Fruit fly (Drosophila melanogaster): ENCODE data around the gene CG17202.
"Not testable (repeated sequence)": the region's sequence is repeated elsewhere in the genome, so short reads cannot be mapped to it uniquely, and the experiment has no call there.

CG17202 gene

DNA sequence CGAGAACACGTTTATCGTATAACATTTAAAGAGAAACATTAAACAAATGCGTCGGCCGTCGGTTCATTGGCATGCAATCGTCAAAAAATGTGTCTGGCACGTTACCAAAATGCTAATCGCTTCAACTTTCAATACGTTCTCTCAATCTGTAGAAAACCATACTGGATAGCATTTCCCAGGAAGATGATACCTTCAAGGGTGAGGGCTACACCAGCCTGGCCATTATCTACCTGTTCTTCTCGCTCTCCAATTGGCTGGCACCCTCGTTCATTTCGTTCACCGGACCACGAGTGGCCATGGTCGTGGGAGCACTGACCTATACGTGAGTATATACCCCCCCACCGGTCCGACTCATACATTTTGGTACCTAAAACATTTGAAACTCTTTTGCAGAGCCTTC, 31.9 kb downstream of the CG17202 start:
- no peak for TF ChIP-seq Vsx2 (GFP tag; optimal IDR thresholded peaks at IDR 0.05; ENCODE audit: partially characterized antibody)
- no peak for TF ChIP-seq psq (GFP tag; optimal IDR thresholded peaks at IDR 0.05)

DNA sequence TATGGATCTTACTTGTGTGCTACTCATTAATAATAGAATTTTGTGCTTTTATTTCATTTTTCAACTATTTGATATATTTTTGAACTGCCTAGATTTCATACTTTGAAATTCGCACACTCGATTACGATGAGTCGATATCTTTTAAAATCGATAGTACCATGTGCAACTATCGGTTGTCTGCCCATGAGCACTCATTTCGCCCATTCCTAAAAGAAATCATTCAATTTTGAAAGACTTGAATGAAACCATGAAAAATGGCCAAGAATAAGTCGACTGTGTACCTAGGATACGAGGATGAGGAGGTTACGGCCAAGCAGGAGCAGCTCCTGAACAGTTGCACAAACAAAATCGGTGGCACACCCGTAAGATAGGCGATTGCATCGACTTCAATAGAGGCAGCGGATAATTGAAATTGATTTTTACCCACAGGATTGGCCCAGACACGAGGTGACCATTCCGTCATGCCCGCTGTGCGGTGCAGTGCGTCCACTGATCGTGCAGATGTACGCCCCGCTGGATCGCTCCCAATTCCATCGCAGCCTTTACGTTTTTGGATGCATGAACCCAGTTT, 33.9 kb downstream of the CG17202 start, which contains the start of gene trus:
Gene trus (plus strand): TSS at position 204 of the 571 bp plus-strand sequence.
- TF ChIP-seq sv (GFP tag; optimal IDR thresholded peaks at IDR 0.05) (no peak), GATAd (GFP tag; optimal IDR thresholded peaks at IDR 0.05) (no peak), HLH106 (tag; optimal IDR thresholded peaks at IDR 0.05) (no peak), br (GFP tag; optimal IDR thresholded peaks at IDR 0.05) (no peak), Hr83 (GFP tag; optimal IDR thresholded peaks at IDR 0.05; ENCODE audit: poor library complexity, severe bottlenecking) (no peak), lola (GFP tag; optimal IDR thresholded peaks at IDR 0.05) (no peak), CG9705 (GFP tag; optimal IDR thresholded peaks at IDR 0.05) (no peak), CrebA (GFP tag; optimal IDR thresholded peaks at IDR 0.05; ENCODE audit: borderline replicate concordance) (no peak), Jra (GFP tag; optimal IDR thresholded peaks at IDR 0.05) (no peak), foxo (GFP tag; optimal IDR thresholded peaks at IDR 0.05) (no peak), sage (GFP tag; optimal IDR thresholded peaks at IDR 0.05) (no peak), Rel (GFP tag; optimal IDR thresholded peaks at IDR 0.05) (no peak), Rel (tag; optimal IDR thresholded peaks at IDR 0.05) (no peak), pan (optimal IDR thresholded peaks at IDR 0.05) (no peak)

DNA sequence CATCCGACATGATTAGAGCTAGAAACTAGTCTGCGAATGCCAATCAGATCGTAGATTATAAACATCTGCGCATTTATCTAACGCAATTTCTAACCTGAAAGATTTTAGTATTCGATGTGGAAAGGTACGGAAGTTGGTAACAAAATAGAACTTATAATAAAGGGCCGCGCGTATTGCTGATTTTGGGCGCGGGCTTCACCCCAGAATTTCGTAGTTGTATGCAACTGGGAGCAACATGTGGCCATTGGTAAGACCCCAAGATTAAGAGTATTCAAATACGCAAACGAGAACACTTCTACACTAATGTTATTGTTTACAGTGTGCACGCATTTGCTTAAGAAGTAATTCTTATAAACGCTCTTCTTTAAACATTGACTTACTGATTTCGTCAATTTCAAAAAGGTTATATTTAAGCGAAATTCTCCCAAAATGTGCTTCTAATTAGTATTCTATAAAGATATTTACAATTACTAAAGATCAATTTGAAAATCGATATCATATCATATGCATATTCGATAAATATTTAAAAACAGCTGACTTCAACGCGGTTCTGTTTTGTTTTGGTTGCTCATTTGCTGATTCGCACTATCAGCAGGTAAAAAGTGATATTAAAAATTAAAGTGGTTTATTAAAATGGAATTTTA, 37.4 kb downstream of the CG17202 start, which contains the start of the genes CG5961 and Polr3C:
Gene CG5961 (minus strand): TSS at position 416 of the 644 bp plus-strand sequence.
Gene Polr3C (plus strand): TSS at position 536 of the 644 bp plus-strand sequence.
- TF ChIP-seq pan (optimal IDR thresholded peaks at IDR 0.05) (no peak), Hr83 (GFP tag; optimal IDR thresholded peaks at IDR 0.05; ENCODE audit: poor library complexity, severe bottlenecking) (no peak), Rel (GFP tag; optimal IDR thresholded peaks at IDR 0.05) (no peak), Rel (tag; optimal IDR thresholded peaks at IDR 0.05) (peak; percentile 11), dl (GFP tag; optimal IDR thresholded peaks at IDR 0.05; ENCODE audit: insufficient read depth in 1 of 2, partially characterized antibody in 2 of 2) (no peak), Myc (optimal IDR thresholded peaks at IDR 0.05) (peak; percentile 23), psq (GFP tag; optimal IDR thresholded peaks at IDR 0.05) (peak; percentile 91)

dm6 chr3R:12465198-12465597, 42.6 kb downstream of the CG17202 start, which contains the start of gene CG5608:
TSS of gene CG5608 (minus strand) at chr3R:12465298.
- TF ChIP-seq fru (GFP tag; optimal IDR thresholded peaks at IDR 0.05); CG9705 (GFP tag; optimal IDR thresholded peaks at IDR 0.05); HLH106 (tag; optimal IDR thresholded peaks at IDR 0.05): not testable (repeated sequence)

- TF ChIP-seq Vsx2 (GFP tag; optimal IDR thresholded peaks at IDR 0.05; ENCODE audit: partially characterized antibody); Jra (GFP tag; optimal IDR thresholded peaks at IDR 0.05); foxo (GFP tag; optimal IDR thresholded peaks at IDR 0.05): not testable (repeated sequence)
Observed at dm6 chr3R:12467675-12468074, 45.1 kb downstream of the CG17202 start, which contains the start of gene Hsp70Ba. TSS of gene Hsp70Ba (minus strand) at chr3R:12467776.
